Fruit fly (Drosophila melanogaster) whole organism: ENCODE measurements around the gene Cpn.

Experiments
- CG8478 ChIP-seq: fragments of >200 bp; optimal IDR thresholded peaks from 2 replicates; lab custom pipeline; 2018; ENCODE audit warnings: inconsistent platforms
- Dll ChIP-seq: fragments of >200 bp; optimal IDR thresholded peaks from 2 replicates; lab custom pipeline; 2017
- EcR ChIP-seq, 2 experiments: fragments of >200 bp; optimal IDR thresholded peaks; 2 replicates each; lab custom pipeline; 2017; ENCODE audit warnings: missing biosample characterization in 2 of 2, missing genetic modification characterization in 2 of 2, missing genetic modification reagents in 2 of 2
- pan ChIP-seq: fragments of >200 bp; optimal IDR thresholded peaks from 2 replicates; lab custom pipeline; 2017
- psq ChIP-seq: fragments of >200 bp; optimal IDR thresholded peaks from 2 replicates; lab custom pipeline; 2017
- usp ChIP-seq: fragments of >200 bp; optimal IDR thresholded peaks from 2 replicates; lab custom pipeline; 2017; ENCODE audit warnings: missing biosample characterization, missing genetic modification characterization, mixed read lengths

- TF ChIP-seq psq (lab: Kevin White, UChicago) (no peak), CG8478 (lab: Kevin White, UChicago) (no peak), EcR (GFP tag; optimal IDR thresholded peaks at IDR 0.05; lab: Kevin White, UChicago) (no peak), usp (GFP tag; lab: Kevin White, UChicago) (no peak), pan (lab: Kevin White, UChicago) (no peak), Dll (no peak)
Observed at dm6 chr3R:12214201-12214600, 48.2 kb upstream of the Cpn start, which contains the start of gene CG14742.
